Worm (Caenorhabditis elegans) whole organism, L4/young adult: Measurements from ENCODE around the gene twk-7.

Source experiments
- dao-5 ChIP-seq: sonication (generic microtip); optimal IDR thresholded peaks from 2 replicates; lab custom pipeline; 2016; ENCODE audit warnings: missing genotype, missing genetic modification characterization, moderate library complexity, missing compliant biosample characterization
- him-1 ChIP-seq: sonication (generic microtip); optimal IDR thresholded peaks from 2 replicates; lab custom pipeline; 2016; ENCODE audit warnings: missing genotype, missing genetic modification reagents, missing genetic modification characterization, missing compliant biosample characterization

ce11 chrIII:8667382-8667781 lies 23.8 kb upstream of the twk-7 start, which contains the start of gene dpy-19:
- TF ChIP-seq him-1 = no peak
- TF ChIP-seq dao-5 = no peak
